Worm (Caenorhabditis elegans) whole organism, midembryonic: Measurements from ENCODE around the gene irld-20.

Experiments
- T22C8.4 ChIP-seq: fragments of 200-800 bp; sonication (Bioruptor generic); IDR thresholded peaks from 2 replicates; pipeline ENCODE4 v1.3.6; 2022; ENCODE audit warnings: missing genetic modification characterization, missing compliant biosample characterization
- cog-1 ChIP-seq: sonication (generic microtip); optimal IDR thresholded peaks from 2 replicates; lab custom pipeline; 2016; ENCODE audit warnings: missing genetic modification characterization, missing compliant biosample characterization
- flt-1 ChIP-seq: fragments of 200-800 bp; sonication (Bioruptor generic); IDR thresholded peaks from 2 replicates; pipeline ENCODE4 v1.3.6; 2022; ENCODE audit warnings: missing genetic modification characterization, missing compliant biosample characterization
- klf-2 ChIP-seq: fragments of 200-800 bp; sonication (Bioruptor generic); conservative IDR thresholded peaks from 2 replicates; pipeline ENCODE4 v1.3.6; 2022; ENCODE audit warnings: missing genetic modification reagents, missing genetic modification characterization, missing compliant biosample characterization
- ref-1 ChIP-seq: fragments of 200-800 bp; sonication (Bioruptor generic); conservative IDR thresholded peaks from 2 replicates; pipeline ENCODE4 v1.3.6; 2022; ENCODE audit warnings: missing genetic modification reagents, missing genetic modification characterization, missing compliant biosample characterization
- tab-1 ChIP-seq: fragments of 200-800 bp; sonication (Bioruptor generic); IDR thresholded peaks from 2 replicates; pipeline ENCODE4 v1.3.6; 2022; ENCODE audit warnings: missing genetic modification characterization, missing compliant biosample characterization
- ztf-23 ChIP-seq: fragments of 200-800 bp; sonication (Bioruptor generic); IDR thresholded peaks from 2 replicates; pipeline ENCODE4 v1.3.6; 2022; ENCODE audit warnings: missing genetic modification reagents, missing genetic modification characterization, missing compliant biosample characterization

- TF ChIP-seq ztf-23 (GFP tag; lab: Robert Waterston, UW) (no peak), tab-1 (GFP tag; lab: Robert Waterston, UW) (no peak), cog-1 (tag; lab: Kevin White, UChicago) (no peak), klf-2 (GFP tag; lab: Robert Waterston, UW) (no peak), flt-1 (GFP tag; lab: Robert Waterston, UW) (no peak), T22C8.4 (no peak), ref-1 (no peak)
Observed at ce11 chrIII:12755048-12755447, 4.1 kb downstream of the irld-20 start, which contains the start of gene srw-10.
